Fruit fly (Drosophila melanogaster) whole organism, embryonic: ENCODE data around the gene CG10793.

ENCODE experiments used
- Awh ChIP-seq: fragments of 200-800 bp; sonication (Bioruptor generic); IDR thresholded peaks from 2 replicates; pipeline ENCODE4, ENCODE4 v1.3.6; 2022; ENCODE audit warnings: missing biosample characterization, missing genetic modification characterization
- CG10431 ChIP-seq: fragments of 200-800 bp; sonication (Bioruptor generic); optimal IDR thresholded peaks from 3 replicates; lab custom pipeline; 2018; ENCODE audit warnings: missing biosample characterization, mild to moderate bottlenecking, missing genetic modification characterization
- CG11085 ChIP-seq: fragments of 200-800 bp; sonication (Bioruptor generic); IDR thresholded peaks from 2 replicates; pipeline ENCODE4 v1.3.6; 2022; ENCODE audit warnings: missing biosample characterization, missing genetic modification characterization
- CG11456 ChIP-seq: fragments of 200-800 bp; sonication (Bioruptor generic); IDR thresholded peaks from 3 replicates; pipeline ENCODE4 v1.3.6; 2022; ENCODE audit warnings: missing biosample characterization, missing genetic modification characterization
- CG12659 ChIP-seq: fragments of 200-800 bp; sonication (Bioruptor generic); optimal IDR thresholded peaks from 3 replicates; lab custom pipeline; 2017; ENCODE audit warnings: mild to moderate bottlenecking, missing biosample characterization, missing genetic modification reagents, missing genetic modification characterization
- CG13296 ChIP-seq: fragments of 200-800 bp; sonication (Bioruptor generic); optimal IDR thresholded peaks from 3 replicates; lab custom pipeline; 2018; ENCODE audit warnings: missing biosample characterization, mild to moderate bottlenecking, missing genetic modification characterization
- CG14014 ChIP-seq: fragments of 200-800 bp; sonication (Bioruptor generic); IDR thresholded peaks from 2 replicates; pipeline ENCODE4 v1.3.6; 2022; ENCODE audit warnings: missing biosample characterization, missing genetic modification characterization
- CG15011 ChIP-seq: fragments of 200-800 bp; sonication (Bioruptor generic); optimal IDR thresholded peaks from 3 replicates; lab custom pipeline; 2018; ENCODE audit warnings: missing biosample characterization, mild to moderate bottlenecking, missing genetic modification characterization
- CG17328 ChIP-seq: fragments of 200-800 bp; sonication (Bioruptor generic); IDR thresholded peaks from 2 replicates; pipeline ENCODE4 v1.3.6; 2022; ENCODE audit warnings: missing biosample characterization, missing genetic modification characterization
- CG17385 ChIP-seq: fragments of 200-800 bp; sonication (Bioruptor generic); optimal IDR thresholded peaks from 3 replicates; lab custom pipeline; 2018; ENCODE audit warnings: missing biosample characterization, mild to moderate bottlenecking, missing genetic modification characterization
- CG18476 ChIP-seq: fragments of 200-800 bp; sonication (Bioruptor generic); optimal IDR thresholded peaks from 2 replicates; lab custom pipeline; 2016; ENCODE audit warnings: missing biosample characterization, mild to moderate bottlenecking, missing genetic modification characterization
- CG2120 ChIP-seq: fragments of 200-800 bp; sonication (Bioruptor generic); optimal IDR thresholded peaks from 3 replicates; lab custom pipeline; 2016; ENCODE audit warnings: missing biosample characterization, missing genetic modification characterization
- CG2129 ChIP-seq: fragments of 200-800 bp; sonication (Bioruptor generic); IDR thresholded peaks from 2 replicates; pipeline ENCODE4 v1.3.6; 2022; ENCODE audit warnings: missing biosample characterization, missing genetic modification characterization; ENCODE audit not compliant: partially characterized antibody
- CG30020 ChIP-seq: fragments of 200-800 bp; optimal IDR thresholded peaks from 2 replicates; lab custom pipeline; 2019; ENCODE audit warnings: missing biosample characterization, mild to moderate bottlenecking, missing genetic modification characterization, moderate library complexity
- CG31224 ChIP-seq: fragments of 200-800 bp; sonication (Bioruptor generic); IDR thresholded peaks from 2 replicates; pipeline ENCODE4 v1.3.6; 2022; ENCODE audit warnings: missing biosample characterization, missing genetic modification characterization
- CG3163 ChIP-seq: fragments of 200-800 bp; sonication (Bioruptor generic); optimal IDR thresholded peaks from 3 replicates; lab custom pipeline; 2016; ENCODE audit warnings: missing biosample characterization, missing genetic modification characterization
- CG4328 ChIP-seq: fragments of 200-800 bp; sonication (Bioruptor generic); optimal IDR thresholded peaks from 3 replicates; lab custom pipeline; 2017; ENCODE audit warnings: missing biosample characterization, missing genetic modification reagents, missing genetic modification characterization
- CG4707 ChIP-seq: fragments of 200-800 bp; sonication (Bioruptor generic); optimal IDR thresholded peaks from 2 replicates; lab custom pipeline; 2018; ENCODE audit warnings: missing biosample characterization, mild to moderate bottlenecking, missing genetic modification characterization, moderate library complexity
- CG6175 ChIP-seq: fragments of 200-800 bp; sonication (Bioruptor generic); IDR thresholded peaks from 3 replicates; pipeline ENCODE4 v1.3.6; 2022; ENCODE audit warnings: missing biosample characterization, missing genetic modification characterization
- CG7271 ChIP-seq: fragments of 200-800 bp; sonication (Bioruptor generic); optimal IDR thresholded peaks from 2 replicates; lab custom pipeline; 2018; ENCODE audit warnings: missing biosample characterization, mild to moderate bottlenecking, missing genetic modification characterization, moderate library complexity
- CG7357 ChIP-seq: fragments of 200-800 bp; sonication (Bioruptor generic); IDR thresholded peaks from 3 replicates; pipeline ENCODE4 v1.3.6; 2022; ENCODE audit warnings: missing biosample characterization, missing genetic modification characterization
- CG7928 ChIP-seq: fragments of 200-800 bp; sonication (Bioruptor generic); optimal IDR thresholded peaks from 2 replicates; lab custom pipeline; 2017; ENCODE audit warnings: missing biosample characterization, mild to moderate bottlenecking, missing genetic modification characterization
- CkIIα-i1 ChIP-seq: fragments of 200-800 bp; sonication (Bioruptor generic); IDR thresholded peaks from 2 replicates; pipeline ENCODE4 v1.3.6; 2022; ENCODE audit warnings: missing biosample characterization, missing genetic modification characterization
- Dip3 ChIP-seq: fragments of 200-800 bp; sonication (Bioruptor generic); optimal IDR thresholded peaks from 3 replicates; lab custom pipeline; 2016; ENCODE audit warnings: missing biosample characterization, missing genetic modification characterization
- E2f2 ChIP-seq: fragments of 200-800 bp; sonication (Bioruptor generic); IDR thresholded peaks from 2 replicates; pipeline ENCODE4 v1.3.6; 2022; ENCODE audit warnings: missing biosample characterization, missing genetic modification characterization
- Kr ChIP-seq: fragments of 200-800 bp; sonication (Bioruptor generic); optimal IDR thresholded peaks from 2 replicates; lab custom pipeline; 2017; ENCODE audit warnings: missing biosample characterization, mild to moderate bottlenecking, missing genetic modification characterization
- Oaz ChIP-seq: fragments of 200-800 bp; sonication (Bioruptor generic); IDR thresholded peaks from 2 replicates; pipeline ENCODE4 v1.3.6; 2022; ENCODE audit warnings: missing biosample characterization, missing genetic modification characterization
- Sox100B ChIP-seq: fragments of 200-800 bp; sonication (Bioruptor generic); optimal IDR thresholded peaks from 3 replicates; lab custom pipeline; 2018; ENCODE audit warnings: missing biosample characterization, mild to moderate bottlenecking, missing genetic modification characterization
- Sry-δ ChIP-seq: fragments of 200-800 bp; sonication (Bioruptor generic); optimal IDR thresholded peaks from 2 replicates; lab custom pipeline; 2016; ENCODE audit warnings: missing biosample characterization, missing genetic modification characterization
- Tbp ChIP-seq: fragments of >200 bp; optimal IDR thresholded peaks from 2 replicates; lab custom pipeline; 2018; ENCODE audit warnings: missing biosample characterization, missing genetic modification characterization
- cato ChIP-seq: fragments of 200-800 bp; sonication (Bioruptor generic); optimal IDR thresholded peaks from 2 replicates; lab custom pipeline; 2016; ENCODE audit warnings: missing biosample characterization, missing genetic modification characterization, borderline replicate concordance
- chif ChIP-seq, 2 experiments: fragments of 200-800 bp; sonication (Bioruptor generic); optimal IDR thresholded peaks; 3 replicates each; lab custom pipeline; 2016; ENCODE audit warnings: missing biosample characterization in 2 of 2, missing genetic modification characterization in 2 of 2
- chinmo ChIP-seq: fragments of 200-800 bp; sonication (Bioruptor generic); IDR thresholded peaks from 4 replicates; pipeline ENCODE4 v1.3.6; 2022; ENCODE audit warnings: missing biosample characterization, missing genetic modification characterization; ENCODE audit not compliant: partially characterized antibody
- esg ChIP-seq: fragments of 200-800 bp; sonication (Bioruptor generic); conservative IDR thresholded peaks from 2 replicates; pipeline ENCODE4 v1.3.6; 2022; ENCODE audit warnings: missing biosample characterization, missing genetic modification characterization
- fd64A ChIP-seq: fragments of 200-800 bp; sonication (Bioruptor generic); optimal IDR thresholded peaks from 3 replicates; lab custom pipeline; 2018; ENCODE audit warnings: missing biosample characterization, mild to moderate bottlenecking, missing genetic modification characterization
- fu2 ChIP-seq: fragments of 200-800 bp; sonication (Bioruptor generic); optimal IDR thresholded peaks from 2 replicates; lab custom pipeline; 2016; ENCODE audit warnings: missing biosample characterization, missing genetic modification characterization
- gem ChIP-seq: fragments of 200-800 bp; sonication (Bioruptor generic); optimal IDR thresholded peaks from 2 replicates; lab custom pipeline; 2019; ENCODE audit warnings: missing biosample characterization, mild to moderate bottlenecking, missing genetic modification characterization, moderate library complexity
- ham ChIP-seq: fragments of 200-800 bp; sonication (Bioruptor generic); IDR thresholded peaks from 2 replicates; pipeline ENCODE4 v1.3.6; 2022; ENCODE audit warnings: missing biosample characterization, missing genetic modification characterization
- hb ChIP-seq: fragments of 200-800 bp; sonication (Bioruptor generic); IDR thresholded peaks from 3 replicates; pipeline ENCODE4 v1.3.6; 2022; ENCODE audit warnings: missing biosample characterization, missing genetic modification characterization; ENCODE audit not compliant: partially characterized antibody
- hbn ChIP-seq: fragments of 200-800 bp; sonication (Bioruptor generic); IDR thresholded peaks from 2 replicates; pipeline ENCODE4 v1.3.6; 2022; ENCODE audit warnings: missing biosample characterization, missing genetic modification characterization; ENCODE audit not compliant: partially characterized antibody
- insv ChIP-seq, 2 experiments: fragments of 200-800 bp; sonication (Bioruptor generic); optimal IDR thresholded peaks; 3 replicates each; lab custom pipeline; 2016 to 2018; ENCODE audit warnings: missing biosample characterization in 2 of 2, missing genetic modification characterization in 2 of 2
- lbe ChIP-seq: fragments of 200-800 bp; sonication (Bioruptor generic); optimal IDR thresholded peaks from 2 replicates; lab custom pipeline; 2016; ENCODE audit warnings: missing biosample characterization, mild to moderate bottlenecking, missing genetic modification characterization
- lov ChIP-seq, 2 experiments: fragments of 200-800 bp in 1 of 2; fragments of >200 bp in 1 of 2; sonication (Bioruptor generic) in 1 of 2; IDR thresholded peaks in 1 of 2; optimal IDR thresholded peaks in 1 of 2; 2 replicates in 1 of 2; 3 replicates in 1 of 2; pipeline versions ENCODE4 v1.3.6 to Lab custom; 2017 to 2022; ENCODE audit warnings: missing biosample characterization in 1 of 2, missing genetic modification characterization in 1 of 2
- mirr ChIP-seq: fragments of 200-800 bp; sonication (Bioruptor generic); optimal IDR thresholded peaks from 3 replicates; lab custom pipeline; 2018; ENCODE audit warnings: missing biosample characterization, mild to moderate bottlenecking, missing genetic modification characterization
- nau ChIP-seq: fragments of 200-800 bp; sonication (Bioruptor generic); optimal IDR thresholded peaks from 3 replicates; lab custom pipeline; 2017; ENCODE audit warnings: missing biosample characterization, mild to moderate bottlenecking, missing genetic modification characterization, missing genetic modification reagents
- peb ChIP-seq: fragments of 200-800 bp; sonication (Bioruptor generic); IDR thresholded peaks from 2 replicates; pipeline ENCODE4 v1.3.6; 2022; ENCODE audit warnings: missing biosample characterization, missing genetic modification characterization
- psq ChIP-seq: fragments of 200-800 bp; sonication (Bioruptor generic); optimal IDR thresholded peaks from 2 replicates; lab custom pipeline; 2017; ENCODE audit warnings: missing biosample characterization, missing genetic modification characterization
- repo ChIP-seq: fragments of 200-800 bp; sonication (Bioruptor generic); optimal IDR thresholded peaks from 2 replicates; lab custom pipeline; 2016; ENCODE audit warnings: missing biosample characterization, missing genetic modification characterization
- sob ChIP-seq: fragments of 200-800 bp; sonication (Bioruptor generic); IDR thresholded peaks from 2 replicates; pipeline ENCODE4 v1.3.6; 2022; ENCODE audit warnings: missing biosample characterization, missing genetic modification characterization
- wek ChIP-seq: fragments of 200-800 bp; sonication (Bioruptor generic); optimal IDR thresholded peaks from 3 replicates; lab custom pipeline; 2018; ENCODE audit warnings: missing biosample characterization, mild to moderate bottlenecking, missing genetic modification characterization, moderate library complexity
- zen ChIP-seq: fragments of 200-800 bp; sonication (Bioruptor generic); optimal IDR thresholded peaks from 3 replicates; lab custom pipeline; 2018; ENCODE audit warnings: missing biosample characterization, mild to moderate bottlenecking, missing genetic modification characterization, moderate library complexity

The CG10793 gene

dm6 chrX:3357724-3358179 lies 41.5 kb upstream of the CG10793 start (continued):
- TF ChIP-seq CG11085 (no peak), CG12659 (GFP tag; lab: Kevin White, UChicago) (peak; percentile 46), hb (no peak), CG30020 (no peak), CG4707 (peak; percentile 28), esg (no peak), wek (peak; percentile 54), lov (optimal IDR thresholded peaks at IDR 0.05; lab: Kevin White, UChicago) (no peak), lov (GFP tag; IDR thresholded peaks at IDR 0.05; lab: Robert Waterston, UW) (no peak), ham (GFP tag; lab: Robert Waterston, UW) (no peak), psq (GFP tag; lab: Kevin White, UChicago) (peak; percentile 53), peb (GFP tag; lab: Robert Waterston, UW) (no peak), CG31224 (GFP tag; lab: Robert Waterston, UW) (no peak), mirr (GFP tag; lab: Kevin White, UChicago) (peak; percentile 5), zen (tag; lab: Kevin White, UChicago) (no peak), Dip3 (GFP tag; lab: Kevin White, UChicago) (no peak), Sox100B (peak; percentile 63), hbn (no peak), Tbp (no peak), Oaz (GFP tag; lab: Robert Waterston, UW) (no peak), Kr (GFP tag; lab: Kevin White, UChicago) (peak; percentile 27), gem (tag; lab: Kevin White, UChicago) (peak; percentile 60), CG2129 (GFP tag; lab: Robert Waterston, UW) (no peak), CG2120 (peak; percentile 28), CG14014 (GFP tag; lab: Robert Waterston, UW) (no peak), CG17385 (GFP tag; lab: Kevin White, UChicago) (no peak), E2f2 (GFP tag; lab: Robert Waterston, UW) (no peak), Sry-δ (GFP tag; lab: Kevin White, UChicago) (peak; percentile 22), CG7928 (GFP tag; lab: Kevin White, UChicago) (no peak), Awh (GFP tag; lab: Robert Waterston, UW) (peak; percentile 67), CG6175 (no peak), repo (GFP tag; lab: Kevin White, UChicago) (no peak), insv (GFP tag; optimal IDR thresholded peaks at IDR 0.05; lab: Kevin White, UChicago) (peak in 1 of 2 experiments; percentile 6), CG7357 (GFP tag; lab: Robert Waterston, UW) (no peak), CG7271 (tag; lab: Kevin White, UChicago) (no peak), CkIIα-i1 (GFP tag; lab: Robert Waterston, UW) (no peak), CG11456 (GFP tag; lab: Robert Waterston, UW) (no peak), CG4328 (GFP tag; lab: Kevin White, UChicago) (peak; percentile 45), CG3163 (GFP tag; lab: Kevin White, UChicago) (peak; percentile 25), CG18476 (GFP tag; lab: Kevin White, UChicago) (no peak), lbe (GFP tag; lab: Kevin White, UChicago) (no peak), chif (GFP tag; optimal IDR thresholded peaks at IDR 0.05; lab: Kevin White, UChicago) (no peak), CG10431 (GFP tag; lab: Kevin White, UChicago) (peak; percentile 33), sob (GFP tag; lab: Robert Waterston, UW) (no peak; the same call in 1 of the 2 replicates), fd64A (GFP tag; lab: Kevin White, UChicago) (peak; percentile 2), chinmo (no peak), CG15011 (GFP tag; lab: Kevin White, UChicago) (no peak), CG17328 (no peak), CG13296 (GFP tag; lab: Kevin White, UChicago) (no peak), cato (GFP tag; lab: Kevin White, UChicago) (no peak), nau (GFP tag; lab: Kevin White, UChicago) (no peak), fu2 (GFP tag; lab: Kevin White, UChicago) (no peak)
